Fruit fly (Drosophila melanogaster) whole organism, wandering third instar larva: ENCODE data around the gene TwdlT.

Experiments used
- Abd-B ChIP-seq: fragments of >200 bp; optimal IDR thresholded peaks from 2 replicates; lab custom pipeline; 2017; ENCODE audit warnings: missing biosample characterization, missing genetic modification characterization
- CG32264 ChIP-seq: fragments of 200-800 bp; sonication (Bioruptor generic); optimal IDR thresholded peaks from 2 replicates; lab custom pipeline; 2016; ENCODE audit warnings: missing biosample characterization, missing genetic modification characterization
- CG9705 ChIP-seq: fragments of 200-800 bp; sonication (Bioruptor generic); optimal IDR thresholded peaks from 2 replicates; lab custom pipeline; 2018; ENCODE audit warnings: missing biosample characterization, mild to moderate bottlenecking, missing genetic modification characterization
- Dfd ChIP-seq: fragments of >200 bp; optimal IDR thresholded peaks from 2 replicates; lab custom pipeline; 2017; ENCODE audit warnings: missing biosample characterization, missing genetic modification characterization
- Dif ChIP-seq: fragments of 200-275, 200-300 bp; sonication (Bioruptor generic); optimal IDR thresholded peaks from 2 replicates; lab custom pipeline; 2018; ENCODE audit warnings: missing biosample characterization, missing genetic modification characterization; ENCODE audit not compliant: partially characterized antibody
- GATAd ChIP-seq: sonication (Bioruptor generic); optimal IDR thresholded peaks from 2 replicates; lab custom pipeline; 2016; ENCODE audit warnings: missing biosample characterization, missing genetic modification characterization
- HLH106 ChIP-seq: fragments of 200-800 bp; optimal IDR thresholded peaks from 3 replicates; lab custom pipeline; 2019; ENCODE audit warnings: missing biosample characterization, mild to moderate bottlenecking, missing genetic modification characterization, moderate library complexity
- Hnf4 ChIP-seq: fragments of 200-800 bp; sonication (Bioruptor generic); optimal IDR thresholded peaks from 2 replicates; lab custom pipeline; 2016; ENCODE audit warnings: missing biosample characterization, mild to moderate bottlenecking, missing genetic modification characterization
- Hr78 ChIP-seq: fragments of >200 bp; optimal IDR thresholded peaks from 2 replicates; lab custom pipeline; 2017; ENCODE audit warnings: missing biosample characterization, missing genetic modification characterization
- Hr83 ChIP-seq: fragments of 200-300 bp; sonication (Bioruptor generic); optimal IDR thresholded peaks from 2 replicates; lab custom pipeline; 2016; ENCODE audit warnings: missing biosample characterization, mild to moderate bottlenecking, missing genetic modification characterization, moderate library complexity; ENCODE audit not compliant: poor library complexity, severe bottlenecking
- Jra ChIP-seq: sonication (Bioruptor generic); optimal IDR thresholded peaks from 2 replicates; lab custom pipeline; 2016; ENCODE audit warnings: missing biosample characterization, missing genetic modification characterization
- N ChIP-seq: fragments of >200 bp; optimal IDR thresholded peaks from 2 replicates; lab custom pipeline; 2018; ENCODE audit warnings: missing biosample characterization, missing external identifiers, missing genetic modification characterization
- OdsH ChIP-seq: fragments of 200-800 bp; sonication (Bioruptor generic); optimal IDR thresholded peaks from 2 replicates; lab custom pipeline; 2016; ENCODE audit warnings: missing biosample characterization, mild to moderate bottlenecking, missing genetic modification characterization
- Sp1 ChIP-seq: fragments of 200-800 bp; sonication (Bioruptor generic); optimal IDR thresholded peaks from 3 replicates; lab custom pipeline; 2019; ENCODE audit warnings: missing biosample characterization, mild to moderate bottlenecking, missing genetic modification characterization, moderate library complexity
- Vsx2 ChIP-seq: fragments of 200-300, 225-300 bp; sonication (Bioruptor generic); optimal IDR thresholded peaks from 2 replicates; lab custom pipeline; 2018; ENCODE audit warnings: missing biosample characterization, missing genetic modification characterization; ENCODE audit not compliant: partially characterized antibody
- br ChIP-seq: fragments of 200-800 bp; sonication (Bioruptor generic); optimal IDR thresholded peaks from 2 replicates; lab custom pipeline; 2016; ENCODE audit warnings: missing biosample characterization, missing genetic modification characterization
- brk ChIP-seq: fragments of 200-800 bp; sonication (Bioruptor generic); optimal IDR thresholded peaks from 2 replicates; lab custom pipeline; 2016; ENCODE audit warnings: missing biosample characterization, mild to moderate bottlenecking, missing genetic modification characterization
- dl ChIP-seq, 2 experiments: fragments of 175-275, 200-275 bp in 1 of 2; fragments of 200-275 bp in 1 of 2; sonication (Bioruptor generic); optimal IDR thresholded peaks; lab custom pipeline; 2018; ENCODE audit warnings: mild to moderate bottlenecking in 2 of 2, missing biosample characterization in 2 of 2, missing genetic modification characterization in 2 of 2, moderate library complexity in 2 of 2; ENCODE audit not compliant: partially characterized antibody in 2 of 2, insufficient read depth in 1 of 2
- dmrt93B ChIP-seq: fragments of 200-800 bp; sonication (Bioruptor generic); optimal IDR thresholded peaks from 2 replicates; lab custom pipeline; 2018; ENCODE audit warnings: missing biosample characterization, mild to moderate bottlenecking, missing genetic modification characterization
- dsf ChIP-seq: sonication (Bioruptor generic); optimal IDR thresholded peaks from 2 replicates; lab custom pipeline; 2016; ENCODE audit warnings: missing biosample characterization, missing genetic modification characterization, borderline replicate concordance
- ey ChIP-seq: fragments of 200-800 bp; sonication (Bioruptor generic); optimal IDR thresholded peaks from 2 replicates; lab custom pipeline; 2016; ENCODE audit warnings: missing biosample characterization, missing genetic modification characterization
- foxo ChIP-seq, 2 experiments: fragments of 200-800 bp; sonication (Bioruptor generic); optimal IDR thresholded peaks; 2 replicates in 1 of 2; 3 replicates in 1 of 2; lab custom pipeline; 2016 to 2017; ENCODE audit warnings: missing biosample characterization in 2 of 2, missing genetic modification characterization in 2 of 2
- fru ChIP-seq: fragments of 200-800 bp; sonication (Bioruptor generic); optimal IDR thresholded peaks from 3 replicates; lab custom pipeline; 2016; ENCODE audit warnings: missing biosample characterization, mild to moderate bottlenecking, missing genetic modification characterization
- h ChIP-seq: fragments of 200-800 bp; sonication (Bioruptor generic); optimal IDR thresholded peaks from 3 replicates; lab custom pipeline; 2016; ENCODE audit warnings: missing biosample characterization, mild to moderate bottlenecking, missing genetic modification characterization
- jim ChIP-seq: fragments of 175-275, 200-325 bp; sonication (Bioruptor generic); optimal IDR thresholded peaks from 2 replicates; lab custom pipeline; 2016; ENCODE audit warnings: missing biosample characterization, mild to moderate bottlenecking, missing genetic modification characterization
- lola ChIP-seq: fragments of >200 bp; optimal IDR thresholded peaks from 2 replicates; lab custom pipeline; 2017; ENCODE audit warnings: missing biosample characterization, missing genetic modification characterization
- pan ChIP-seq: fragments of >200 bp; optimal IDR thresholded peaks from 2 replicates; lab custom pipeline; 2017
- psq ChIP-seq: fragments of 200-800 bp; sonication (Bioruptor generic); optimal IDR thresholded peaks from 3 replicates; lab custom pipeline; 2017; ENCODE audit warnings: missing biosample characterization, mild to moderate bottlenecking, missing genetic modification characterization, moderate library complexity
- rgr ChIP-seq: fragments of 200-800 bp; sonication (Bioruptor generic); optimal IDR thresholded peaks from 3 replicates; lab custom pipeline; 2016; ENCODE audit warnings: missing biosample characterization, mild to moderate bottlenecking, missing genetic modification characterization
- sage ChIP-seq: fragments of 200-800 bp; sonication (Bioruptor generic); optimal IDR thresholded peaks from 2 replicates; lab custom pipeline; 2016; ENCODE audit warnings: missing biosample characterization, mild to moderate bottlenecking, missing genetic modification characterization
- sv ChIP-seq: fragments of 200-800 bp; sonication (Bioruptor generic); optimal IDR thresholded peaks from 3 replicates; lab custom pipeline; 2016; ENCODE audit warnings: missing biosample characterization, missing genetic modification characterization
- tai ChIP-seq: sonication (Bioruptor generic); optimal IDR thresholded peaks from 2 replicates; lab custom pipeline; 2016; ENCODE audit warnings: missing biosample characterization, missing genetic modification characterization
- woc ChIP-seq: sonication (Bioruptor generic); optimal IDR thresholded peaks from 2 replicates; lab custom pipeline; 2016; ENCODE audit warnings: missing biosample characterization, mild to moderate bottlenecking, missing genetic modification characterization

The TwdlT gene

DNA sequence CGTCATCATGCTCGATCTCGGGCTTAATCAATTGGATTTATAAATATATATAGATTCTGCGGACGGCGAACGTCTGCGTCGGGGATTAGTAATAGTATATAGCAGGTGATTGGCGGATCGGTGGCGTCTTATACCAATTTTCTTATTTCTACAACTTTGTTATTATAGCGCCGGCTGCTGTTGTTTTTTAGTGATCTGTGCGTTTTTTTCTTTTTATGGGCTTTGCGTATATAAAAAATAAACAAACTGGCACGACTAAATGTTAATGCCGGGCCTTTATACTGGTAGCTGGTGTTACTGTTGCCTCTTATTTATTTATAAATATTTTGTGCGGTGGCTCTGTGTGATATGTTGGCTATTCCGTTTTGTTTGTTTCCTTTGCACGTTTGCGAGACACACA is 20.2 kb downstream of the TwdlT start:
- TF ChIP-seq dl (GFP tag; optimal IDR thresholded peaks at IDR 0.05; lab: Kevin White, UChicago; ENCODE audit: insufficient read depth in 1 of 2, partially characterized antibody in 2 of 2) (no peak), foxo (GFP tag; optimal IDR thresholded peaks at IDR 0.05; lab: Kevin White, UChicago) (no peak), jim (no peak), Hr83 (no peak), HLH106 (tag; lab: Kevin White, UChicago) (no peak), sv (no peak), N (no peak), dsf (GFP tag; lab: Kevin White, UChicago) (no peak), Jra (GFP tag; lab: Kevin White, UChicago) (no peak)

DNA sequence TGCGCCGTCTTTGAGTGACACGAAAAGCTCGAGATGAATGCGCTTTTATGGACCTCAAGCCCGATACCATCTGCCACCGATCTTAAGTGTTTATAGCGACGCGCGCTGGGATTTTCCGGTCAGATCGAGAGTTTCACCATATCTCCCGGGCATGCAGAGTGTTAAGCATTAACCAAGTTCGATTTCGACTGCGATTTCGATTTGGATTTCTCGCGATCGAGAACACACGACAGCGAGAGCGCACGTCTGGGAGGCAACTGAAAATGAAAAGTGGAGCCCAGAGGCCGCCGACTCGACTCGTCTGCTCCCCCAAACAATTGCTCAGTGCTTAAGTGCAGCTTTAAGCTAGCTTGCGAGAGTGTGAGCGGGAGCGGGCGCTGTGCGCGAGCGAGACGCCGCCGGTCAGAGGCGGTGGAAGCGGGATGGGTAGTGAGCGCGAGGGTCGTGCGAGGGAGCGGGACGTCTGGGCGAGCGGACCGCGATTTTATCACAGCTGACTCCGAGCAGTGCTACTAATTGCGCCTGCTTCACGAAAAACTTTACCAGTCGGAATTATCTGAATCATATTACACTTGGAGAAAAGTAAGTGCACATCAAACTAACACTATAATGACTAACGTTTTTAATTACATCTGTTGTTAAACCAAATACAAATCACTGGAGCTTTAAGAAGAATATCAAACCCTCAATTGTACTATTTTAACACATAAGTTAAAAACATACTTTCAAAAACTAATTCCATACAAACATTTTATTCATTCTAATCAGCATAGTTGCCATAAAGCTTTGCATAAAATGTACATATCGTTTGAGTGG is 21.0 kb downstream of the TwdlT start, which contains the start of gene spz:
TSS of gene spz (minus strand) at position 261 of the 816 bp plus-strand sequence.
- TF ChIP-seq lola (GFP tag; lab: Kevin White, UChicago): no peak
- TF ChIP-seq h (GFP tag; lab: Kevin White, UChicago): peak; percentile 49
- TF ChIP-seq dl (GFP tag; optimal IDR thresholded peaks at IDR 0.05; lab: Kevin White, UChicago; ENCODE audit: insufficient read depth in 1 of 2, partially characterized antibody in 2 of 2): peak; percentile 61 to 89
- TF ChIP-seq psq (GFP tag; lab: Kevin White, UChicago): no peak
- TF ChIP-seq dsf (GFP tag; lab: Kevin White, UChicago): no peak
- TF ChIP-seq Hnf4 (GFP tag; lab: Kevin White, UChicago): no peak
- TF ChIP-seq br (GFP tag; lab: Kevin White, UChicago): no peak
- TF ChIP-seq woc (GFP tag; lab: Kevin White, UChicago): no peak
- no peak for TF ChIP-seq Sp1
- TF ChIP-seq Abd-B (GFP tag; lab: Kevin White, UChicago): no peak
- TF ChIP-seq Hr78 (GFP tag; lab: Kevin White, UChicago): no peak
- peak; percentile 87 for TF ChIP-seq Dif (GFP tag; lab: Kevin White, UChicago)
- no peak for TF ChIP-seq OdsH (GFP tag; lab: Kevin White, UChicago)
- no peak for TF ChIP-seq tai (GFP tag; lab: Kevin White, UChicago)
- TF ChIP-seq Dfd (GFP tag; lab: Kevin White, UChicago): no peak
- TF ChIP-seq brk (GFP tag; lab: Kevin White, UChicago): no peak
- no peak for TF ChIP-seq Jra (GFP tag; lab: Kevin White, UChicago)
- peak in 1 of 2 experiments; percentile 6 for TF ChIP-seq foxo (GFP tag; optimal IDR thresholded peaks at IDR 0.05; lab: Kevin White, UChicago)
- no peak for TF ChIP-seq pan (lab: Kevin White, UChicago)
- TF ChIP-seq fru: peak; percentile 7
- no peak for TF ChIP-seq CG9705 (GFP tag; lab: Kevin White, UChicago)
- no peak for TF ChIP-seq jim
- no peak for TF ChIP-seq GATAd (GFP tag; lab: Kevin White, UChicago)
- TF ChIP-seq ey (GFP tag; lab: Kevin White, UChicago): no peak
- peak; percentile 32 for TF ChIP-seq Hr83
- peak; percentile 33 for TF ChIP-seq Vsx2
- TF ChIP-seq sage (GFP tag; lab: Kevin White, UChicago): no peak
- peak; percentile 0 for TF ChIP-seq rgr (GFP tag; lab: Kevin White, UChicago)
- no peak for TF ChIP-seq HLH106 (tag; lab: Kevin White, UChicago)

DNA sequence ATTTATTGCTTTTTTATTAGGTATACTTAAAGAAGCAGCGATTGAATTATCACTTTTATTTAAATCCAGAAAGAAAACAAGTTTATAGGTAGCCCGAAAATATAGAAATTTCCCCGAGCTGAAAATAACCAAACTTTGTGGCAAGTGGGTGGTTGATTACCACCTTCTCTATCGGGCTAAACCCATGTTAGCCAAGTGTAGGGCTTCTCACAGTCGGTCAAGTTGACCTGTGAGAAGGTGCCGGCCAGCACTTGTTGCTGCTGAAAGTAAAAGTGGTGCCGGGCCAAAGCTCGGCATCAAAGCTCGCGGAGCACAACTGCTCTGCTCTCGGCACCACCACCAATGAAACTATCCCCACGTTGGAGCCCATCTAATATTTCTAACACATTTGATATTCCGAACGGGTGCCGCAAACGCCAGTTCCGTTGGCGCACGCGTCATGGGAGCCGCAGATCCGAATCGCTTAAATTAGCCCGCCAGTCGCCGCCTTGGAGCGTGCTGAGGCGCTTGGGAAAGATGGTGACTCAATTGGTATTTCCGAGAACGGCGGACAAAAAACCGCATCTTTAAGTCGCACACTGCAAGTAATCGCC is 22.0 kb downstream of the TwdlT start:
- TF ChIP-seq psq (GFP tag; lab: Kevin White, UChicago) (no peak), brk (GFP tag; lab: Kevin White, UChicago) (no peak), CG32264 (no peak), Hr83 (no peak), Abd-B (GFP tag; lab: Kevin White, UChicago) (no peak), dmrt93B (no peak), Dfd (GFP tag; lab: Kevin White, UChicago) (no peak), dsf (GFP tag; lab: Kevin White, UChicago) (no peak), Jra (GFP tag; lab: Kevin White, UChicago) (no peak), pan (lab: Kevin White, UChicago) (no peak)
